Fruit fly (Drosophila melanogaster) whole organism, larva: ENCODE data around the gene puc.
A peak's percentile ranks its signal among the peaks of the same experiment; 100 is the strongest.
"Not testable (repeated sequence)": the region's sequence is repeated elsewhere in the genome, so short reads cannot be mapped to it uniquely, and the experiment has no call there.

ENCODE experiments used
- noc ChIP-seq: fragments of 200-800 bp; sonication (Bioruptor generic); optimal IDR thresholded peaks from 3 replicates; lab custom pipeline; 2019; ENCODE audit warnings: missing biosample characterization, mild to moderate bottlenecking, missing genetic modification characterization, moderate library complexity

puc gene

DNA sequence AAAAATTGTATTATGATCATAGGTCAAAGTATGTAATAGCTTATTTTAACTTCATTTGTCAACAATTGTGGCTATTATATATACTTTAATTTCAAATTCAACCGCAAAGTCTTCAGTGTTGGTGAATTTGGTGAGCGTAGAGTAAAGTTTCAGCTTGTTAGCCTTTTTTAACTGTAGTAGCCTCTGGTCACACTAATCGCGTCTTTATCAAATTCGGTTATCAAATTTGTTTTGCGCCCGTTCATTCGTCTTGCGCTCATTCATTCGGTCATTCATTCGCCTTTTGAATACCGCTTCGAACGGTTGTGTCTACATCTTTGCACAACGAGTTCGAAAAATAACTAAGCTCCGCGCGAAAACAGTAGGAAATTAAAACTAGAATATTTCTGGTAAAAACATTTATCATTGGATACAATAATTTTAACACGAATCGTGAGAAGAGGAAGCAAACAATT is at the start of gene puc:
TSS of gene puc (plus strand) at position 245 of the 455 bp plus-strand sequence.
- peak; percentile 58 for TF ChIP-seq noc

DNA sequence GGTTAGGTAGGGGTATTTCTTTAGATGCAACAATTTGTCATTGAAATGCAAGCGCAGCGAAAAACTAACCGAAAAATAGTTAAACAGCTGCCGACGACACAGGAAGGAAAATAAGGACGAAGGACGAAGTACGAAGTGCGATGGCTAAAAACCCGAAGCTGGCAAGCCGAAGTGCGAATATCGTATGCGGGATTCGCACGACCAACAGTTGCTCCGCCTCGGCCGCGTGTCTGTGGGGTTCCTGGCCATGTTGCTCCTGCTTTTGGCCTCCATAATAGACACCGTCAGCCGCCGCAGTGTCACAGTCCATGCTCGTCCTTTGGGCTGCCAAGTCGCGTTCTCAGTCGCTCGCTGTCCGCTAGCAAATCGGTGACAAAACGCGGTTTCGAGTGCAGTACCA is 46.1 kb upstream of the puc start, which contains the start of gene mAChR-B:
TSS of gene mAChR-B (plus strand) at position 301 of the 400 bp plus-strand sequence.
- no peak for TF ChIP-seq noc

DNA sequence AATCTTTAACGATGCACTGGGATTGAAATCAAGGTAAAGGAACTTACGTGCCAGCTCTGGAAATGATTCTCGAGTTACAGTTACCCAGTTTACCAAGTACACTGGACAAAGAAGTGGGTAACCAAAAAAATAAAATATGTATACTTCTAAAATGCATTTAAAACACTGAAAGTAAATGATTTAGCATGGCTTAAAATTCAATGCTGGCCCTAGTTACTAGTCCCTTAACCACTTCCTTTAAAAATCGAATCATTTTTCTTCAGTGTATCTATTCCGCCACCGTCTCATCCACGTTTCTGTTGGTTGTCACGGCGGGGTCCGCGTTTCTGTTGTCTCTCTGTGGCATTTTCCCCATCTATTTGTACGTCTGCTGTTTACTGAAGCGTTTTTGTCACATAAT is 32.5 kb upstream of the puc start:
- no peak for TF ChIP-seq noc

DNA sequence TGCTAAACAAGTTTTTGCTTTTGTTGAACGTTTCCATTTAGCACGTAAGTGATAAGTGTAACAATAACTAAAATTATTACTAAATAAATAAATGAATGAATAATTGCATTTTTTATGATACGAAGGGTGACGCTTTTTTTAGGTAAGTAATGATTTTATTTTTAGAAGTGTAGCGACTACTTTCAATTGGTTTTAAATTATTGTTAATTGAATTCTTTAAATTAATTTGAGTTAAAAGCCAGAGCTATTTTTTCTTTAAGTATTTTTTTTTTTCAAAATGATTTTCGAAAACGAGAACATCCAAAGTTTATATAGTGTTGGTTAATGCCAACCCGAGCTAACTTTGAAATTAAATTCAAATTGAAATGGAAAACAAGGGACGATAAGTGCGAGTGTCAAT is 18.2 kb upstream of the puc start, which contains the start of gene CG7910:
TSS of gene CG7910 (plus strand) at position 301 of the 400 bp plus-strand sequence.
- no peak for TF ChIP-seq noc

DNA sequence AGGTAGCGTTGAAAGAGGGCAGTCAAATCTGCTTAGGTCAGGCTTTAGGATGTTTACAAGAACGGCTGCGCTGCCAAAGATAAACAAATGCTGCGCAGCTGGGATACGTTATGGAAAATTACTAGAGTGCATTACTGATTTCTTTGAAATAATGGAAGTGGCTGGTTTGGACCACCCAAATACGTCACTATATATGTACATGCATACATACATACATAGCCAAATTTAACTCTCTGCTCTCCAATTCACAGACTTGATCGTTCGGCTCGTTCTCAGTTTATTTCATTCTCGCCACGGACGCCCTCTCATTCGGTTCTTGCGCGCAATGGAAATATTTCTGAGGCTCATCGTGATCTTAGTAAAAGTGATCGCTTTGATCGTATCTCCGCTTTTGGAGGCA is 11.3 kb upstream of the puc start, which contains the start of gene CG7900:
TSS of gene CG7900 (plus strand) at position 301 of the 400 bp plus-strand sequence.
- TF ChIP-seq noc: not testable (repeated sequence)

DNA sequence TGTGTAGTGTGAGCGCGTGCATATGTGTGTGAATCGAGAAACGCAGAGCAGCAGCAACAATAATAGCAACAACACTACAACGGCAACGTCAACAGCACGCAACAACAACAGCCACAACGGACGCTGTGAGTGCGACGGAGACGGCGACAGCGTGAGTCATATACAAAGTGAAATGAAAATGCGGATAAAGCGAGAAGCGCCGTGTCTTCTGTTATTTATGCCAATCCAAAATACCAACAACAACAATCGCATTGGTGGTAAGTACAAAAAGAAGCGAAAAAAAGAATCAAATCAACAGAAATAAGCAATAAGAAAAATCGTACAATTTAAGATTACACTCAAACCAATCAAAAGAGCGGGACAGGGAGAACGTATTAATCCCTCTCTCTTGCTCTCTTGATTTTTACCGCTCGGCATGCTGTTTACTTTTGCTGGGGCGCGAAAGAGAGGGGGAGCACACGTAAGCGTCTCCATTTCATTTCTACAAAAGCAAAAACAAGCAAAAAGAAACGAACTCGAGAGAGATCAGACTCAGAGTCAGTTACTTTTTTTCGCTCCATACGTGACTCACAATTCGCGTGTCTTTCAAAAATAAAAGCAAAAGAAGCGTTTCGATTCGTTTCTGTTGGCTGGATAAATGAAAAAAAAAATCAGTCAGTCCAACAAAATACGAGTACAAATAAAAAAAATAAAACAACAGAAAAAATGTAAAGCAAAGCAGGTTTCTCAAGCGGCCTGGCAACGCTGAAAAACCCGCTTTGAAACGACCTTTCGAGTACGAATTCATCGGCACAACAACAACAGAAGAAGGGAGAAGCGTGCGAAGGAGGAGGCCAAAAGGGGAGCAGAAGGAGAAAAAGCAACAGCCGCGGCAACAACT is 947 bp downstream of the puc start:
- peak; percentile 54 for TF ChIP-seq noc

DNA sequence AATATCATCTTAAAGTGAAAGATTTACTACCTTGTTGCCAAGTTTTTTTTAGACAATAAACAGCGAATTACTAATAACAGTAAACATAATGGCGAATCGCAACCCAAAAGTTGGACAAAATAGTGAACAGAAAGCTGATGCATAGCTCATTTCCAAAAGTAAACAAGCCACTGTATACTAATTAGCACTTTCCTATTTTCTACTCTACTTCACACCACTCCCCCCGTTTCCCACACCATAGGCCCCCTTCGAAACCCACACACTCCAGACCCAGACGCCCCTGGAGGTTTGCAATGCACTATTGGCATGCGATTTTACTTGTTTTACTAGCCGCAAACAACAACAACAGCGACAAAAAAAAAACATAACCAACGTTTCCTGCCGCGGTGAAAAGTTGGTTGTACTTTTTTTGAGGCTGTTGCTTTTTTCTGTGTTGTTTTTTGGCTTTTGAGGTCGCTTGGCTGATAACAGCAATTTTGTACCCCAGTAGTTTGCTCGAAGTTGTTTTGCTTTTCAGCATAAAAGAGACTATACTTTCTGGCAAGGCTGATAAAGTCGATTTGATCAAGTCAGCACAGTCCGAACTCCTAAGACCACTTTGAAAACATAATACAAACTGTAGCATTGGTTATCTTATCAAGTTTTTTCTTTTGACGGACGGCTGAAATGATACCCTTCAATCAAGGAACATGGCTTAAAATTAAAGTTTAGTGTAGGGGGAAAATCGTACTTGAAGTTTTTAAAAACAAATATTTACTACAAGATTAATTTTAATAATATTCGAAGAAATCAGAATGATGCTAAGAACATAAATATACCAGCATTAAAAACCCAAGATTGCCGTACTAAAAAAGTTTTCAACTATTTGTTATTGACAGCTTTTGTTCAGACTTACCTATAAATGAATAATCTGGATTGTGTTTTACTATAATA is 2.0 kb downstream of the puc start:
- TF ChIP-seq noc: peak; percentile 69

DNA sequence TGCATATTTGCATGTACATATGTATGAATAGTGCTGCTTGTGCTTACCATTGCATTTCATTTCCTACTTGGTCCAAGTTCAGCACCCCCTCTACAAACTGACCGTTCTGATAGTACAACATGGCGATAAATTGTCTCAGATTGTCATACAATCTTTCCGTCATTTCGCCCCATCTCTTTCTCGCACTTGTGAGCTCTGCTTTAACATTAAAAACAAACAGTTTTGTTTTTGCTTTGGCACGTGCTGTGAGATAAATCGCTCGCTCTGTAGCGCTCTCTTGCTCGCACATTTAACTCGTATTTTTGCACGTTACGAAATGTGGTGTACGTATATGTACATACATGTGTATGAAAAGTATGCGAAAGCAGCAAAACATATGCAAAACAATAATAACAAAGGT is 3.6 kb downstream of the puc start:
- TF ChIP-seq noc: no peak

DNA sequence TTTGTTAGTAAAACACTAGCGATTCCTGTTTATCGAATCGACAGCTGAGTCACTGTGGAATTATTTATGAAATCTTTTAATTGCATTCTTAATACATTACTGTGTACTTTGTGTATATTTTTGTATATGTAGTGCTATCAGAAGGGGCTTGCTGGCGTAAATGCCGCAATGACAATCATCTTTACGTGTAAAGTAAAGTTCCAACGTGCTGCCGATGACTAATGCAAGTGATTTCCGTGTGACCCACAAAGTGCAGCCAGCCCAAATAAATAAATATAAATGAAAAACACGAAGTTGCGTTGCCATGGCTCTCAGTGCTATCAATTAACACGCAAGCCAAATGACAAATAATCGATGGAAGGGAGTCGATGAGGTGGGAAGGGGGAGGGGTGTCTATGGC is 4.7 kb downstream of the puc start:
- no peak for TF ChIP-seq noc

DNA sequence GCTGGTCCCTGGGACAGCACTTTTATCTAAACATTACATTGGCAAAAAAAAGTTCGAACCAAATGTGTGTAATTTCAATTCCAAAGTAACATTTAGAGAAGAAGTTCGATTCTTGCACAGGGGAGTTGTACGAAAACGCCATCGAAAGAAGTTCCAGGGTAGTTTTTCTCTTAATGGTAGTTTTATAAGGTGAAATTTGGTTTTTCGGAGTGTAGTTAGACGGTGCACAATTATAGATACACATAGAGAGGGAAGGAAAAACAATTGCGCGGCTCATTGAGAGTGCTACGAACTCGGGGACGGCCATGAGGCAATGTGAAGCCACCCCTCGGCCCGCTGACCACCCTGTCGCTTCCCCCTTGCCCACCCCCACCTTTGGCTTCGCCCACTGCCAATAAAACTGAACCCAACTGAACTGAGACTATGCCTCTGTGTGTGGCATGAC is 5.1 kb downstream of the puc start:
- no peak for TF ChIP-seq noc

DNA sequence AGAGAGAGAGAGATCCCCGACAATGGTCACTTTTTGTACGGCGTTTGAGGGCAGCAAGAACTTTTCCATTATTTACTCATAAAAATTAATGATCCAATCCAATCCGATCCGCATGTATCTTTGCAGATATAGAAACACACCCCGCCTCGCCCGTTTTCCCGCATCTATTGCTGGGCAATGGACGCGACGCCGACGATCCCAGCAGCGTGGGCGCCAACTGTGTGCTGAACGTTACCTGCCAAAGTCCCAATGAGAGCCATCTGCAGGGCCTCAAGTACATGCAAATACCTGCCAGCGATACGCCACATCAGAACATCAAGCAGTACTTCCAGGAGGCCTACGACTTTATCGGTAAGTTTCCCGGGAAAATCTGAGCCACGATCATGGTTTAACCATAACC is 5.8 kb downstream of the puc start:
- TF ChIP-seq noc: no peak

DNA sequence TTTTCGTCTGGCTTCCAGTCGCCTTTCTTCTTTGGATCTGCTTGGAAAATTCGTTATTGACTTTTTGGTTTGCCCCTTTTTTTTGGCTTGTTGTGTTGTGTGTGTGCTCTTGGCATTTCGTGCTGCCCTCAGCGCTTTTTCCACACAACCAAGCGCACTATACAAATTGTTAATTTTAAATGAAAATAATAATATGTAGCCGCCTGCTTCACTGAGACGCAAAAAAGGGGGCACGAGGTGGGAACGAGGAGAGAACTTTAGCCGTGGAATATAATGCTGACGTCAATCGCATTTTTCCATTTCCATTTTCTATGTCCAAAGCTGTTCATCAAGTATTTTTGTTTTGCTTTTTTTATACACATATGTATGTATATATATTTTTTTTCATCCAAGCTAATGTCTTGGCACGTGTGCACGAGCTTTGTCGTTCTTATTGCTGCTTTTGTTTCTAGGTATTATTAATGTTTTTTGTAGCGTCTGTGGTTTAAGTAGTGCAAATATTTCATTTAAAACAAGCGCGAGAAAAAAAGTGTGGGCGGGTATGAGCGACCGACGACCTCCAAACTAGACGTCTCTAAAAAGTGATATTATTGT is 6.8 kb downstream of the puc start:
- TF ChIP-seq noc: no peak

DNA sequence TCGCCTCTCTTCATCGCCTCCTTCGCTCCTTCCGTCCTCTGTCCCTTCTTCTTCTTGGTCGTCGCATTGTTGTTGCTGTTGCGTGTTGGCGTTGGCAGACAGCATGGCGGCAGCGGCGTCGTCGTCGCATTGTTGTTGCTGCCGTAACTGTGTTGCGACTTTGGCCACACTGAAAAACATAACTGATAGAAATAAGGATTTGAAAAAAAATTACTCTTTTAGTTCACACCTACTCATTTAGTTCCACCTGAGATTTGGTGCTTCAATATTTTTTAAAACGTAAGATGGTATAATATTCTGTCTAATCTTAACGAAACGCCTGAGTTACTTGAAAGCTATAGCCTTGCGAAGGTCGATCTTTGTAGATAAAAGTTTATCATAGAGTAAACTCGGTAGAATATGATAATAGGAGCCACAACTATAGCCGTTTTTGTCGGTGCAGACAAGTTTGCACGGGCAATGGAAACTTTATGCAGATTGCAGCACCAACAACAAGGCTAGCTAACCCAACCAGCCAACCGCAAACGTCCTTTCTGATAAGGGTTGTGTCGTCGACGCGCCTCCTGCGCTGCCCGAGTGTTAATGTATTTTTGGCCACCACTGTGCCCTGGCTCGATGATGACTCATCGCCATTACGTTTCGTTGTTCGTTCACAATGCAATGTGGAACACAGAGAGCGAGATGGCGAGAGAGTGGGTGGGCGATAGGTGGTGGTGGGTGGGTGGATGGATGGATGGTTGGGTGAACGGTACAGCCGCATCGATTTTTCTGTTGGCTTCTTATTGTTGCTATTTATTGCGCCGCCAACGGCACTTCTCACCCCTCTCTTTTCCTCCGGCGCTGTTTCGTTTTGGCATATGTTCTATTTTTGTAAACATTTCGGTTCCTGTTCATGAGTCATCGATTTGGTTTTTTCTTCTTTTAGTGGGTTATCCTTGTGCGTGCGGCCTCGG is 8.0 kb downstream of the puc start:
- TF ChIP-seq noc: peak; percentile 33

DNA sequence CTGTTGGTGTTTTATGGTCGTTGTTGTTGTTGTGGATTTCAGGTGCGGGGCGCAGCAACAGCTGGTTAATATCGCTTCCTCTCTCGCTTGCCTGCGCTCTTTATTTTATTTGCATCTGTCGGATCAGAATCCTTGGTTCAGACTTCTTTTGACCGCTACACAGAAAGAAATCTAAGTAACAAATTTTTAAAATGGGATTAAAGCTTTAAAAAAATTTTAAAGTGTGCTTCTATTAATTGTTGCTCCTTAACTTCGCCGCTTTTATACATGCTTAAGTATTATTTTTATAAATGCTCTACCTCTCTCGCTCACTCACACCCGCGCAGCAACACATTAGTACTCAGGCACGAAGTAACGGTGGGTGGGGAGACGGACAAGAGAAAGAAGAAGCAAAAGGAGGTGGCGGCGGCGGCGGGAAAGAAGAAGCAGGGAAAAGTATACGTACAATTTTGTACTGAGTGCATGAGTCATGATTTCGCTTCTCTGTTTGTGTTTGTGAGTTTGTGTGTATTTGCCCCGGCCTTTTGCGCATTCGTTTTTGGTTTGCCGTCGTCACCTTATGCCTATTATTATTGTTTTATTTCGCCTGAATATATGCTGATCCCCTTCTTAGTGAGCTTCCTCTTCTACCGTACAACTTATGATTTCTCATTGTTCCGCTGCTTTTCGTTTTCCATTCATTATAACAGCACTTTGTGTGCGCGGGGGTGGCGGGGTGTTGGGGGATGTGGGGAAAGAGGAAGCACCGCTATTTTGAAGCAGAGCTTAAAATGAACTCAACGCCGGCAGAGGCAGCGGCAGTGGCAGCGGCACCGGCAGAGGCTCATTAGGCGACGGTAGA is 8.9 kb downstream of the puc start:
- peak; percentile 46 for TF ChIP-seq noc
